Fruit fly (Drosophila melanogaster) whole organism, embryonic: ENCODE results near the gene slp1.
A peak's percentile ranks its signal among the peaks of the same experiment; 100 is the strongest.

Experiments used
- Abd-B ChIP-seq: fragments of 200-800 bp; sonication (Bioruptor generic); optimal IDR thresholded peaks from 2 replicates; lab custom pipeline; 2018; ENCODE audit warnings: missing biosample characterization, mild to moderate bottlenecking, missing genetic modification characterization, moderate library complexity
- Awh ChIP-seq: fragments of 200-800 bp; sonication (Bioruptor generic); IDR thresholded peaks from 2 replicates; pipeline ENCODE4, ENCODE4 v1.3.6; 2022; ENCODE audit warnings: missing biosample characterization, missing genetic modification characterization
- B-H2 ChIP-seq: fragments of 200-800 bp; sonication (Bioruptor generic); optimal IDR thresholded peaks from 2 replicates; lab custom pipeline; 2018; ENCODE audit warnings: missing biosample characterization, mild to moderate bottlenecking, missing genetic modification characterization
- BtbVII ChIP-seq: fragments of 200-800 bp; sonication (Bioruptor generic); optimal IDR thresholded peaks from 3 replicates; lab custom pipeline; 2017; ENCODE audit warnings: missing biosample characterization, mild to moderate bottlenecking, missing genetic modification characterization
- CG10147 ChIP-seq: fragments of 200-800 bp; sonication (Bioruptor generic); optimal IDR thresholded peaks from 2 replicates; lab custom pipeline; 2019; ENCODE audit warnings: missing biosample characterization, mild to moderate bottlenecking, missing genetic modification characterization, moderate library complexity
- CG1024 ChIP-seq: fragments of 200-800 bp; sonication (Bioruptor generic); IDR thresholded peaks from 2 replicates; pipeline ENCODE4 v1.3.6; 2022; ENCODE audit warnings: missing biosample characterization, missing genetic modification characterization
- CG10979 ChIP-seq: fragments of 200-800 bp; sonication (Bioruptor generic); optimal IDR thresholded peaks from 2 replicates; lab custom pipeline; 2018; ENCODE audit warnings: missing biosample characterization, mild to moderate bottlenecking, missing genetic modification characterization, moderate library complexity
- CG11504 ChIP-seq: fragments of 200-800 bp; sonication (Bioruptor generic); optimal IDR thresholded peaks from 3 replicates; lab custom pipeline; 2019; ENCODE audit warnings: missing biosample characterization, mild to moderate bottlenecking, missing genetic modification characterization, moderate library complexity
- CG12155 ChIP-seq: fragments of 200-800 bp; sonication (Bioruptor generic); optimal IDR thresholded peaks from 3 replicates; lab custom pipeline; 2016; ENCODE audit warnings: missing biosample characterization, missing genetic modification characterization
- CG12744 ChIP-seq: fragments of 200-800 bp; sonication (Bioruptor generic); optimal IDR thresholded peaks from 2 replicates; lab custom pipeline; 2016; ENCODE audit warnings: missing biosample characterization, missing genetic modification characterization
- CG14014 ChIP-seq: fragments of 200-800 bp; sonication (Bioruptor generic); IDR thresholded peaks from 2 replicates; pipeline ENCODE4 v1.3.6; 2022; ENCODE audit warnings: missing biosample characterization, missing genetic modification characterization
- CG15696 ChIP-seq: fragments of 200-800 bp; sonication (Bioruptor generic); optimal IDR thresholded peaks from 2 replicates; lab custom pipeline; 2019; ENCODE audit warnings: missing biosample characterization, mild to moderate bottlenecking, missing genetic modification characterization, moderate library complexity
- CG1647 ChIP-seq: fragments of 200-800 bp; sonication (Bioruptor generic); optimal IDR thresholded peaks from 3 replicates; lab custom pipeline; 2016; ENCODE audit warnings: missing biosample characterization, missing genetic modification characterization
- CG1792 ChIP-seq: fragments of 200-800 bp; sonication (Bioruptor generic); optimal IDR thresholded peaks from 2 replicates; lab custom pipeline; 2016; ENCODE audit warnings: missing biosample characterization, missing genetic modification characterization
- CG1832 ChIP-seq: fragments of 200-800 bp; sonication (Bioruptor generic); optimal IDR thresholded peaks from 2 replicates; lab custom pipeline; 2017; ENCODE audit warnings: missing biosample characterization, mild to moderate bottlenecking, missing genetic modification characterization, inconsistent platforms
- CG2202 ChIP-seq: fragments of 200-800 bp; sonication (Bioruptor generic); optimal IDR thresholded peaks from 2 replicates; lab custom pipeline; 2018; ENCODE audit warnings: missing biosample characterization, mild to moderate bottlenecking, missing genetic modification characterization
- CG2678 ChIP-seq: fragments of 200-800 bp; sonication (Bioruptor generic); optimal IDR thresholded peaks from 3 replicates; lab custom pipeline; 2019; ENCODE audit warnings: missing biosample characterization, mild to moderate bottlenecking, missing genetic modification characterization, moderate library complexity
- CG3065 ChIP-seq: fragments of 200-800 bp; sonication (Bioruptor generic); optimal IDR thresholded peaks from 2 replicates; lab custom pipeline; 2016; ENCODE audit warnings: missing biosample characterization, missing genetic modification characterization
- CG34422 ChIP-seq: fragments of 200-800 bp; sonication (Bioruptor generic); IDR thresholded peaks from 3 replicates; pipeline ENCODE4 v1.3.6; 2022; ENCODE audit warnings: missing biosample characterization, missing genetic modification characterization
- CG4424 ChIP-seq: fragments of 200-800 bp; sonication (Bioruptor generic); optimal IDR thresholded peaks from 3 replicates; lab custom pipeline; 2016; ENCODE audit warnings: missing biosample characterization, missing genetic modification characterization
- CG7357 ChIP-seq: fragments of 200-800 bp; sonication (Bioruptor generic); IDR thresholded peaks from 3 replicates; pipeline ENCODE4 v1.3.6; 2022; ENCODE audit warnings: missing biosample characterization, missing genetic modification characterization
- CG7745 ChIP-seq: fragments of 200-800 bp; sonication (Bioruptor generic); optimal IDR thresholded peaks from 2 replicates; lab custom pipeline; 2018; ENCODE audit warnings: missing biosample characterization, mild to moderate bottlenecking, missing genetic modification characterization, moderate library complexity
- CG8089 ChIP-seq: fragments of 200-800 bp; sonication (Bioruptor generic); optimal IDR thresholded peaks from 3 replicates; lab custom pipeline; 2016; ENCODE audit warnings: missing biosample characterization, missing genetic modification characterization
- CG8281 ChIP-seq: fragments of 200-800 bp; sonication (Bioruptor generic); optimal IDR thresholded peaks from 2 replicates; lab custom pipeline; 2018; ENCODE audit warnings: missing biosample characterization, mild to moderate bottlenecking, missing genetic modification characterization, moderate library complexity
- D19A ChIP-seq: fragments of 200-800 bp; optimal IDR thresholded peaks from 3 replicates; lab custom pipeline; 2019; ENCODE audit warnings: missing biosample characterization, mild to moderate bottlenecking, missing genetic modification characterization, moderate library complexity
- Dip3 ChIP-seq: fragments of 200-800 bp; sonication (Bioruptor generic); optimal IDR thresholded peaks from 3 replicates; lab custom pipeline; 2016; ENCODE audit warnings: missing biosample characterization, missing genetic modification characterization
- HLHmδ ChIP-seq: fragments of 200-800 bp; sonication (Bioruptor generic); optimal IDR thresholded peaks from 2 replicates; lab custom pipeline; 2018; ENCODE audit warnings: missing biosample characterization, mild to moderate bottlenecking, missing genetic modification characterization, moderate library complexity
- Hr39 ChIP-seq: fragments of >200 bp; optimal IDR thresholded peaks from 2 replicates; lab custom pipeline; 2017
- Mrtf ChIP-seq: fragments of 200-800 bp; sonication (Bioruptor generic); IDR thresholded peaks from 3 replicates; pipeline ENCODE4 v1.3.6; 2022; ENCODE audit warnings: missing biosample characterization, missing genetic modification characterization
- PHDP ChIP-seq: fragments of 200-800 bp; sonication (Bioruptor generic); optimal IDR thresholded peaks from 3 replicates; lab custom pipeline; 2018; ENCODE audit warnings: missing biosample characterization, mild to moderate bottlenecking, missing genetic modification characterization, moderate library complexity
- YL-1 ChIP-seq: fragments of 200-800 bp; sonication (Bioruptor generic); optimal IDR thresholded peaks from 3 replicates; lab custom pipeline; 2017; ENCODE audit warnings: missing biosample characterization, mild to moderate bottlenecking, missing genetic modification characterization
- ase ChIP-seq: fragments of 200-800 bp; sonication (Bioruptor generic); IDR thresholded peaks from 3 replicates; pipeline ENCODE4 v1.3.6; 2022; ENCODE audit warnings: missing biosample characterization, missing genetic modification characterization
- bcd ChIP-seq: fragments of 200-800 bp; sonication (Bioruptor generic); optimal IDR thresholded peaks from 2 replicates; lab custom pipeline; 2017; ENCODE audit warnings: missing biosample characterization, mild to moderate bottlenecking, missing genetic modification characterization
- cad ChIP-seq: fragments of >200 bp; optimal IDR thresholded peaks from 2 replicates; lab custom pipeline; 2017; ENCODE audit warnings: missing biosample characterization, missing genetic modification characterization
- chn ChIP-seq: fragments of 200-800 bp; sonication (Bioruptor generic); optimal IDR thresholded peaks from 2 replicates; lab custom pipeline; 2016; ENCODE audit warnings: missing biosample characterization, missing genetic modification characterization
- ci ChIP-seq: fragments of 200-800 bp; sonication (Bioruptor generic); IDR thresholded peaks from 3 replicates; pipeline ENCODE4 v1.3.6; 2022; ENCODE audit warnings: missing biosample characterization, missing genetic modification characterization
- crol ChIP-seq: fragments of 200-800 bp; sonication (Bioruptor generic); IDR thresholded peaks from 2 replicates; pipeline ENCODE4 v1.3.6; 2022; ENCODE audit warnings: missing biosample characterization, missing genetic modification characterization
- en ChIP-seq: fragments of 200-800 bp; sonication (Bioruptor generic); optimal IDR thresholded peaks from 2 replicates; lab custom pipeline; 2016; ENCODE audit warnings: missing biosample characterization, missing genetic modification characterization
- exex ChIP-seq: fragments of 200-800 bp; sonication (Bioruptor generic); optimal IDR thresholded peaks from 4 replicates; lab custom pipeline; 2018; ENCODE audit warnings: missing biosample characterization, mild to moderate bottlenecking, missing genetic modification characterization, moderate library complexity
- fd3F ChIP-seq: fragments of 200-800 bp; sonication (Bioruptor generic); optimal IDR thresholded peaks from 2 replicates; lab custom pipeline; 2018; ENCODE audit warnings: missing biosample characterization, mild to moderate bottlenecking, missing genetic modification characterization, moderate library complexity
- ftz-f1 ChIP-seq: fragments of 200-800 bp; sonication (Bioruptor generic); optimal IDR thresholded peaks from 2 replicates; lab custom pipeline; 2016; ENCODE audit warnings: missing biosample characterization, missing genetic modification characterization
- ken ChIP-seq: fragments of 200-800 bp; sonication (Bioruptor generic); IDR thresholded peaks from 3 replicates; pipeline ENCODE4 v1.3.6; 2022; ENCODE audit warnings: missing biosample characterization, missing genetic modification characterization
- lbe ChIP-seq: fragments of 200-800 bp; sonication (Bioruptor generic); optimal IDR thresholded peaks from 2 replicates; lab custom pipeline; 2016; ENCODE audit warnings: missing biosample characterization, mild to moderate bottlenecking, missing genetic modification characterization
- pan ChIP-seq, 4 experiments: fragments of >200 bp in 3 of 4; fragments of 200-800 bp in 1 of 4; sonication (Bioruptor generic) in 1 of 4; optimal IDR thresholded peaks in 3 of 4; IDR thresholded peaks in 1 of 4; 2 replicates each; pipeline versions ENCODE4 v1.3.6 to Lab custom; 2017 to 2022; ENCODE audit warnings: missing biosample characterization in 2 of 4, missing genetic modification characterization in 2 of 4, mixed read lengths in 1 of 4
- phol ChIP-seq: fragments of 200-800 bp; sonication (Bioruptor generic); optimal IDR thresholded peaks from 3 replicates; lab custom pipeline; 2018; ENCODE audit warnings: missing biosample characterization, mild to moderate bottlenecking, missing genetic modification characterization, moderate library complexity
- prd ChIP-seq, 3 experiments: fragments of >200 bp in 2 of 3; fragments of 200-800 bp in 1 of 3; sonication (Bioruptor generic) in 1 of 3; optimal IDR thresholded peaks in 2 of 3; IDR thresholded peaks in 1 of 3; 2 replicates in 2 of 3; 3 replicates in 1 of 3; pipeline versions ENCODE4 v1.3.6 to Lab custom; 2017 to 2022; ENCODE audit warnings: missing biosample characterization in 1 of 3, missing genetic modification characterization in 1 of 3
- pros ChIP-seq: fragments of 200-800 bp; sonication (Bioruptor generic); optimal IDR thresholded peaks from 3 replicates; lab custom pipeline; 2019; ENCODE audit warnings: missing biosample characterization, mild to moderate bottlenecking, missing genetic modification characterization, moderate library complexity
- ranshi ChIP-seq: fragments of 200-800 bp; sonication (Bioruptor generic); IDR thresholded peaks from 2 replicates; pipeline ENCODE4 v1.3.6; 2022; ENCODE audit warnings: missing biosample characterization, missing genetic modification characterization
- scrt ChIP-seq: fragments of 200-800 bp; sonication (Bioruptor generic); optimal IDR thresholded peaks from 2 replicates; lab custom pipeline; 2018; ENCODE audit warnings: missing biosample characterization, mild to moderate bottlenecking, missing genetic modification characterization, moderate library complexity
- zen ChIP-seq: fragments of 200-800 bp; sonication (Bioruptor generic); optimal IDR thresholded peaks from 3 replicates; lab custom pipeline; 2018; ENCODE audit warnings: missing biosample characterization, mild to moderate bottlenecking, missing genetic modification characterization, moderate library complexity

Gene slp1

dm6 chr2L:3832249-3832675, 6.8 kb downstream of the slp1 start (continued):
- TF ChIP-seq CG1647 (GFP tag; lab: Kevin White, UChicago) (peak; percentile 95), cad (GFP tag; lab: Kevin White, UChicago) (no peak), pan (optimal IDR thresholded peaks at IDR 0.05; lab: Kevin White, UChicago) (no peak), pan (GFP tag; optimal IDR thresholded peaks at IDR 0.05 in 1 of 2, IDR thresholded peaks at IDR 0.05 in 1 of 2) (peak in 1 of 2 experiments; percentile 97), crol (GFP tag; lab: Robert Waterston, UW) (peak; percentile 93), exex (peak; percentile 51), CG3065 (GFP tag; lab: Kevin White, UChicago) (peak; percentile 96), HLHmδ (GFP tag; lab: Kevin White, UChicago) (peak; percentile 95), CG1024 (GFP tag; lab: Robert Waterston, UW) (peak; percentile 95), ken (peak; percentile 98), CG8281 (peak; percentile 84), CG4424 (GFP tag; lab: Kevin White, UChicago) (peak; percentile 98), chn (GFP tag; lab: Kevin White, UChicago) (peak; percentile 98), CG7745 (peak; percentile 86)

- TF ChIP-seq ftz-f1 (GFP tag; lab: Kevin White, UChicago): no peak
- TF ChIP-seq prd (optimal IDR thresholded peaks at IDR 0.05; lab: Kevin White, UChicago): no peak
- TF ChIP-seq prd (GFP tag; IDR thresholded peaks at IDR 0.05; lab: Robert Waterston, UW): peak; percentile 20; the same call in 1 of the 3 replicates
- TF ChIP-seq lbe (GFP tag; lab: Kevin White, UChicago): no peak
- TF ChIP-seq CG34422 (GFP tag; lab: Robert Waterston, UW): no peak
- no peak for TF ChIP-seq CG2678 (tag; lab: Kevin White, UChicago)
- no peak for TF ChIP-seq Hr39 (lab: Kevin White, UChicago)
- TF ChIP-seq bcd: no peak
- no peak for TF ChIP-seq phol (tag; lab: Kevin White, UChicago)
- no peak for TF ChIP-seq CG14014 (GFP tag; lab: Robert Waterston, UW)
- TF ChIP-seq CG8089 (GFP tag; lab: Kevin White, UChicago): no peak
- TF ChIP-seq ase: no peak
- no peak for TF ChIP-seq pros (GFP tag; lab: Kevin White, UChicago)
- TF ChIP-seq CG12744 (GFP tag; lab: Kevin White, UChicago): no peak
- no peak for TF ChIP-seq BtbVII (GFP tag; lab: Kevin White, UChicago)
- no peak for TF ChIP-seq D19A (tag; lab: Kevin White, UChicago)
- TF ChIP-seq CG1792 (GFP tag; lab: Kevin White, UChicago): no peak
- no peak for TF ChIP-seq CG2202
- TF ChIP-seq scrt (GFP tag; lab: Kevin White, UChicago): no peak
- TF ChIP-seq ranshi (GFP tag; lab: Robert Waterston, UW): no peak
- no peak for TF ChIP-seq CG11504 (tag; lab: Kevin White, UChicago)
- no peak for TF ChIP-seq CG1832 (GFP tag; lab: Kevin White, UChicago)
- TF ChIP-seq B-H2 (GFP tag; lab: Kevin White, UChicago): no peak
- no peak for TF ChIP-seq PHDP (tag; lab: Kevin White, UChicago)
- TF ChIP-seq CG15696 (tag; lab: Kevin White, UChicago): peak; percentile 11
- no peak for TF ChIP-seq CG4424 (GFP tag; lab: Kevin White, UChicago)
- no peak for TF ChIP-seq CG12155 (GFP tag; lab: Kevin White, UChicago)
- TF ChIP-seq CG10147 (GFP tag; lab: Kevin White, UChicago): no peak
- no peak for TF ChIP-seq en (GFP tag; lab: Kevin White, UChicago)
- no peak for TF ChIP-seq Mrtf (GFP tag; lab: Robert Waterston, UW)
- no peak for TF ChIP-seq Awh (GFP tag; lab: Robert Waterston, UW)
- TF ChIP-seq ci: no peak
- no peak for TF ChIP-seq YL-1 (GFP tag; lab: Kevin White, UChicago)
- TF ChIP-seq fd3F (GFP tag; lab: Kevin White, UChicago): no peak
- peak; percentile 52 for TF ChIP-seq cad (GFP tag; lab: Kevin White, UChicago)
- no peak for TF ChIP-seq CG10979 (tag; lab: Kevin White, UChicago)
- 0 out of 3 replicates have a peak, but pooled peaks have one; percentile 17 for TF ChIP-seq CG7357 (GFP tag; lab: Robert Waterston, UW)
- no peak for TF ChIP-seq Dip3 (GFP tag; lab: Kevin White, UChicago)
- no peak for TF ChIP-seq Abd-B (GFP tag; lab: Kevin White, UChicago)
- TF ChIP-seq zen (tag; lab: Kevin White, UChicago): peak; percentile 64
These were observed 8.4 kb downstream of the slp1 start for dm6 chr2L:3833924-3834323.
